Worm (Caenorhabditis elegans): ENCODE measurements around the gene F13H8.11.

The F13H8.11 gene

ce11 chrII:6281903-6282302, 22.1 kb upstream of the F13H8.11 start:
- TF ChIP-seq pha-4 (tag; optimal IDR thresholded peaks at IDR 0.05) (peak; percentile 9), nhr-43 (tag; optimal IDR thresholded peaks at IDR 0.05; ENCODE audit: poor library complexity, severe bottlenecking) (no peak), nhr-67 (tag; optimal IDR thresholded peaks at IDR 0.05) (no peak), nfya-1 (tag; optimal IDR thresholded peaks at IDR 0.05; ENCODE audit: insufficient read depth) (no peak), lin-15B (tag; optimal IDR thresholded peaks at IDR 0.05) (peak; percentile 17), hmg-11 (tag; optimal IDR thresholded peaks at IDR 0.05) (no peak), elt-2 (tag; optimal IDR thresholded peaks at IDR 0.05) (peak; percentile 66), nhr-23 (tag; optimal IDR thresholded peaks at IDR 0.05) (no peak), elt-3 (tag; optimal IDR thresholded peaks at IDR 0.05) (no peak), egl-5 (tag; optimal IDR thresholded peaks at IDR 0.05) (no peak), unc-62 (GFP tag; optimal IDR thresholded peaks at IDR 0.05) (no peak), pqm-1 (tag; optimal IDR thresholded peaks at IDR 0.05) (peak; percentile 68), nhr-12 (tag; optimal IDR thresholded peaks at IDR 0.05) (no peak), daf-12 (tag; optimal IDR thresholded peaks at IDR 0.05) (no peak), egl-27 (tag; optimal IDR thresholded peaks at IDR 0.05) (no peak)

- no peak for TF ChIP-seq lin-39 (tag; optimal IDR thresholded peaks at IDR 0.05)
- TF ChIP-seq nhr-43 (tag; optimal IDR thresholded peaks at IDR 0.05; ENCODE audit: poor library complexity, severe bottlenecking), result no peak
- TF ChIP-seq ztf-11 (tag; optimal IDR thresholded peaks at IDR 0.05), result no peak
- TF ChIP-seq lin-15B (tag; optimal IDR thresholded peaks at IDR 0.05), result no peak
- no peak for TF ChIP-seq daf-12 (tag; optimal IDR thresholded peaks at IDR 0.05)
- no peak for TF ChIP-seq elt-1 (tag; optimal IDR thresholded peaks at IDR 0.05)
- no peak for TF ChIP-seq nfya-1 (tag; optimal IDR thresholded peaks at IDR 0.05; ENCODE audit: insufficient read depth)
- no peak for TF ChIP-seq pha-4 (tag; optimal IDR thresholded peaks at IDR 0.05)
- TF ChIP-seq nhr-23 (tag; optimal IDR thresholded peaks at IDR 0.05), result no peak
- TF ChIP-seq lsy-12 (tag; optimal IDR thresholded peaks at IDR 0.05), result no peak
- TF ChIP-seq egl-5 (tag; optimal IDR thresholded peaks at IDR 0.05), result no peak
- TF ChIP-seq nhr-237 (tag; optimal IDR thresholded peaks at IDR 0.05), result no peak
- no peak for TF ChIP-seq pqm-1 (tag; optimal IDR thresholded peaks at IDR 0.05)
- no peak for TF ChIP-seq tbx-2 (tag; optimal IDR thresholded peaks at IDR 0.05)
- TF ChIP-seq ceh-82 (tag; optimal IDR thresholded peaks at IDR 0.05), result no peak
- TF ChIP-seq sea-2 (GFP tag; optimal IDR thresholded peaks at IDR 0.05), result no peak
- no peak for TF ChIP-seq unc-39 (tag; optimal IDR thresholded peaks at IDR 0.05)
- no peak for TF ChIP-seq jun-1 (tag; optimal IDR thresholded peaks at IDR 0.05)
Observed at ce11 chrII:6281002-6281401, 21.2 kb upstream of the F13H8.11 start, which contains the start of gene scly-1. TSS of gene scly-1 (minus strand) at chrII:6281102.

ce11 chrII:6273916-6274315, 14.1 kb upstream of the F13H8.11 start, which contains the start of gene bpl-1:
TSS of gene bpl-1 (plus strand) at chrII:6274216.
- TF ChIP-seq lin-39 (tag; optimal IDR thresholded peaks at IDR 0.05) (peak; percentile 37), nhr-76 (tag; optimal IDR thresholded peaks at IDR 0.05) (no peak), zag-1 (tag; optimal IDR thresholded peaks at IDR 0.05) (no peak), skn-1 (tag; optimal IDR thresholded peaks at IDR 0.05) (no peak), fos-1 (tag; optimal IDR thresholded peaks at IDR 0.05) (no peak), fkh-10 (GFP tag; optimal IDR thresholded peaks at IDR 0.05) (no peak), nhr-28 (tag; optimal IDR thresholded peaks at IDR 0.05) (no peak), nhr-23 (tag; optimal IDR thresholded peaks at IDR 0.05) (no peak), fkh-2 (tag; optimal IDR thresholded peaks at IDR 0.05) (no peak), nfya-1 (tag; optimal IDR thresholded peaks at IDR 0.05; ENCODE audit: insufficient read depth) (peak; percentile 38)

ce11 chrII:6269805-6270414, 10.1 kb upstream of the F13H8.11 start, which contains the start of gene F13H8.2:
TSS of gene F13H8.2 (plus strand) at chrII:6270364.
- TF ChIP-seq nhr-77 (tag; optimal IDR thresholded peaks at IDR 0.05) (no peak), ceh-28 (tag; optimal IDR thresholded peaks at IDR 0.05) (peak; percentile 69), ama-1 (optimal IDR thresholded peaks at IDR 0.05) (no peak), fos-1 (tag; optimal IDR thresholded peaks at IDR 0.05) (no peak), elt-3 (tag; optimal IDR thresholded peaks at IDR 0.05) (no peak), nhr-28 (tag; optimal IDR thresholded peaks at IDR 0.05) (no peak), lin-39 (tag; optimal IDR thresholded peaks at IDR 0.05) (peak; percentile 39), lin-15B (tag; optimal IDR thresholded peaks at IDR 0.05) (peak; percentile 72), eor-1 (tag; optimal IDR thresholded peaks at IDR 0.05) (no peak), nhr-23 (tag; optimal IDR thresholded peaks at IDR 0.05) (peak; percentile 80), zag-1 (tag; optimal IDR thresholded peaks at IDR 0.05) (no peak), nhr-237 (tag; optimal IDR thresholded peaks at IDR 0.05) (no peak), ceh-9 (tag; optimal IDR thresholded peaks at IDR 0.05) (no peak), R02D3.7 (tag; optimal IDR thresholded peaks at IDR 0.05) (peak; percentile 55), nhr-12 (tag; optimal IDR thresholded peaks at IDR 0.05) (no peak), egl-27 (tag; optimal IDR thresholded peaks at IDR 0.05) (no peak), pqm-1 (tag; optimal IDR thresholded peaks at IDR 0.05) (no peak), ceh-16 (tag; optimal IDR thresholded peaks at IDR 0.05) (no peak), lsy-12 (tag; optimal IDR thresholded peaks at IDR 0.05) (peak; percentile 54), hmg-11 (tag; optimal IDR thresholded peaks at IDR 0.05) (peak; percentile 59), jun-1 (tag; optimal IDR thresholded peaks at IDR 0.05) (peak; percentile 40), nfya-1 (tag; optimal IDR thresholded peaks at IDR 0.05; ENCODE audit: insufficient read depth) (peak; percentile 85), nhr-76 (tag; optimal IDR thresholded peaks at IDR 0.05) (no peak), nhr-25 (tag; optimal IDR thresholded peaks at IDR 0.05) (peak; percentile 63), mdl-1 (tag; optimal IDR thresholded peaks at IDR 0.05) (no peak), elt-2 (tag; optimal IDR thresholded peaks at IDR 0.05) (peak; percentile 51), fkh-10 (GFP tag; optimal IDR thresholded peaks at IDR 0.05) (no peak), tbx-2 (tag; optimal IDR thresholded peaks at IDR 0.05) (peak; percentile 63), elt-1 (tag; optimal IDR thresholded peaks at IDR 0.05) (no peak), ztf-11 (tag; optimal IDR thresholded peaks at IDR 0.05) (no peak), ceh-82 (tag; optimal IDR thresholded peaks at IDR 0.05) (no peak), fkh-2 (tag; optimal IDR thresholded peaks at IDR 0.05) (no peak), nhr-11 (tag; optimal IDR thresholded peaks at IDR 0.05) (no peak)

All from whole organism, L3 larva.